Worm (Caenorhabditis elegans): Measurements from ENCODE around the gene eat-20.

eat-20 gene

ce11 chrX:15572021-15572420 is 62.2 kb downstream of the eat-20 start:
- no peak for TF ChIP-seq skn-1 (tag; optimal IDR thresholded peaks at IDR 0.05)
- no peak for TF ChIP-seq nhr-28 (tag; optimal IDR thresholded peaks at IDR 0.05)
- no peak for TF ChIP-seq jun-1 (tag; optimal IDR thresholded peaks at IDR 0.05)
- no peak for TF ChIP-seq ceh-16 (tag; optimal IDR thresholded peaks at IDR 0.05)
- no peak for TF ChIP-seq nhr-76 (tag; optimal IDR thresholded peaks at IDR 0.05)
- TF ChIP-seq ceh-9 (tag; optimal IDR thresholded peaks at IDR 0.05), result no peak
- TF ChIP-seq elt-2 (tag; optimal IDR thresholded peaks at IDR 0.05), result no peak
- no peak for TF ChIP-seq lin-15B (tag; optimal IDR thresholded peaks at IDR 0.05)
- no peak for TF ChIP-seq egl-5 (tag; optimal IDR thresholded peaks at IDR 0.05)
- TF ChIP-seq ztf-4 (tag; optimal IDR thresholded peaks at IDR 0.05), result no peak
- TF ChIP-seq pha-4 (tag; optimal IDR thresholded peaks at IDR 0.05), result no peak
- no peak for TF ChIP-seq egl-27 (tag; optimal IDR thresholded peaks at IDR 0.05)
- TF ChIP-seq nhr-23 (tag; optimal IDR thresholded peaks at IDR 0.05), result no peak
- TF ChIP-seq ama-1 (optimal IDR thresholded peaks at IDR 0.05), result no peak
- no peak for TF ChIP-seq zag-1 (tag; optimal IDR thresholded peaks at IDR 0.05)
- TF ChIP-seq lsy-12 (tag; optimal IDR thresholded peaks at IDR 0.05), result no peak
- no peak for TF ChIP-seq pqm-1 (tag; optimal IDR thresholded peaks at IDR 0.05)
- TF ChIP-seq ceh-28 (tag; optimal IDR thresholded peaks at IDR 0.05), result no peak

Measured in whole organism, L3 larva.